Worm (Caenorhabditis elegans) whole organism, young adult: ENCODE data around the gene C25E10.5.

Source experiments
- F37B4.10 ChIP-seq: fragments of 200-800 bp; sonication (Bioruptor generic); IDR thresholded peaks from 2 replicates; pipeline ENCODE4 v1.3.6; 2022; ENCODE audit warnings: missing genetic modification characterization, missing compliant biosample characterization
- F57C9.4 ChIP-seq: sonication (generic microtip); optimal IDR thresholded peaks from 2 replicates; lab custom pipeline; 2017; ENCODE audit warnings: mild to moderate bottlenecking, missing genetic modification characterization, missing compliant biosample characterization
- bed-1 ChIP-seq: fragments of 200-800 bp; sonication (Bioruptor generic); IDR thresholded peaks from 2 replicates; pipeline ENCODE4 v1.3.6; 2022; ENCODE audit warnings: missing genetic modification reagents, missing genetic modification characterization, missing compliant biosample characterization
- cebp-2 ChIP-seq: fragments of 200-800 bp; sonication (Bioruptor generic); IDR thresholded peaks from 2 replicates; pipeline ENCODE4 v1.3.6; 2022; ENCODE audit warnings: missing genetic modification characterization, missing compliant biosample characterization
- ets-4 ChIP-seq: fragments of 200-800 bp; sonication (Bioruptor generic); optimal IDR thresholded peaks from 2 replicates; lab custom pipeline; 2018; ENCODE audit warnings: mild to moderate bottlenecking, missing genetic modification characterization, missing compliant biosample characterization
- mcd-1 ChIP-seq: fragments of 200-800 bp; sonication (Bioruptor generic); IDR thresholded peaks from 2 replicates; pipeline ENCODE4 v1.3.6; 2022; ENCODE audit warnings: missing genetic modification reagents, missing genetic modification characterization, missing compliant biosample characterization
- nfyb-1 ChIP-seq: fragments of 200-800 bp; sonication (Bioruptor generic); IDR thresholded peaks from 2 replicates; pipeline ENCODE4 v1.3.6; 2022; ENCODE audit warnings: missing genetic modification reagents, missing genetic modification characterization, missing compliant biosample characterization
- snpc-3.4 ChIP-seq: sonication (generic microtip); optimal IDR thresholded peaks from 2 replicates; lab custom pipeline; 2017; ENCODE audit warnings: missing genetic modification characterization, mild to moderate bottlenecking, missing compliant biosample characterization, antibody characterized with exemption, moderate library complexity, missing genotype, missing genetic modification reagents
- unc-130 ChIP-seq: sonication (generic microtip); optimal IDR thresholded peaks from 2 replicates; lab custom pipeline; 2016; ENCODE audit warnings: missing genetic modification reagents, missing genetic modification characterization, missing compliant biosample characterization
- unc-62 ChIP-seq: fragments of 150-350 bp; optimal IDR thresholded peaks from 2 replicates; lab custom pipeline; 2014; ENCODE audit warnings: missing biosample characterization, missing genetic modification reagents, missing genetic modification characterization
- zfh-2 ChIP-seq: fragments of 200-800 bp; sonication (Bioruptor generic); conservative IDR thresholded peaks from 2 replicates; pipeline ENCODE4 v1.3.6; 2022; ENCODE audit warnings: missing genetic modification reagents, missing genetic modification characterization, missing compliant biosample characterization
- ztf-22 ChIP-seq: fragments of 200-800 bp; sonication (Bioruptor generic); optimal IDR thresholded peaks from 2 replicates; lab custom pipeline; 2018; ENCODE audit warnings: mild to moderate bottlenecking, missing genetic modification characterization, moderate library complexity, missing compliant biosample characterization

- TF ChIP-seq ztf-22 = no peak
- TF ChIP-seq unc-130 (GFP tag; lab: Kevin White, UChicago) = no peak
- TF ChIP-seq bed-1 (GFP tag; lab: Robert Waterston, UW) = no peak
- TF ChIP-seq ets-4 (GFP tag; lab: Kevin White, UChicago) = no peak
- TF ChIP-seq nfyb-1 (GFP tag; lab: Robert Waterston, UW) = no peak
- TF ChIP-seq unc-62 (GFP tag; lab: Kevin White, UChicago) = no peak
- TF ChIP-seq mcd-1 (GFP tag; lab: Robert Waterston, UW) = no peak
- TF ChIP-seq F37B4.10 (GFP tag; lab: Robert Waterston, UW) = no peak
- no peak for TF ChIP-seq zfh-2 (GFP tag; lab: Robert Waterston, UW)
- no peak for TF ChIP-seq cebp-2 (GFP tag; lab: Robert Waterston, UW)
- TF ChIP-seq snpc-3.4 (tag; lab: Kevin White, UChicago) = no peak
- no peak for TF ChIP-seq F57C9.4 (tag; lab: Kevin White, UChicago)
These were observed 38.7 kb upstream of the C25E10.5 start, which contains the start of gene F59E11.6 for ce11 chrV:8991679-8992078.
